Fruit fly (Drosophila melanogaster): ENCODE measurements around the gene CG4949.

DNA sequence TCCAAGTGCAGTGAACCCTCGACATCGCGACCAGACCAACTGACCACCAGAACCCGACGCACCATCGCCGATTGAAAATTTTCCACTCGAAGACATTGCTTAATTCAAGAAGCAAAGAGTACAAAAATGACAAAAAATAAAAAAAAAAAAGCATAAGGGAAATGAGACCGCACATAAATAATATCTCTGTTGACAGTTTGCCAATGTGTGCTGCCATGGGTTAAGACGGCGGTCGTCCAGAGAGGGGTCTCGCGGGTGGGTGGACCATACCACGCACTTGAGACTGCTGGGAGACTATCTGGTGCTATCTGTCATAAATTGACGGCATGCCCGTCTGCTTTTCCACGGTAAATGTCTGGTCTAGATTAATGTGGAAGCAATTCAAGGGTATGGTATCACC, 14.8 kb downstream of the CG4949 start:
- TF ChIP-seq CG10348 (GFP tag; IDR thresholded peaks at IDR 0.05) (no peak), CG4496 (GFP tag; IDR thresholded peaks at IDR 0.05) (0 out of 3 replicates have a peak, but pooled peaks have one; percentile 22), CG14655 (GFP tag; optimal IDR thresholded peaks at IDR 0.05) (no peak), rn (GFP tag; IDR thresholded peaks at IDR 0.05) (no peak), CG15710 (tag; optimal IDR thresholded peaks at IDR 0.05) (no peak)
